Fruit fly (Drosophila melanogaster) whole organism, embryonic: Measurements from ENCODE around the gene Tango9.

Source experiments
- ATbp ChIP-seq: fragments of 200-800 bp; sonication (Bioruptor generic); optimal IDR thresholded peaks from 2 replicates; lab custom pipeline; 2017; ENCODE audit warnings: missing biosample characterization, mild to moderate bottlenecking, missing genetic modification characterization, missing genetic modification reagents
- Aef1 ChIP-seq: fragments of 200-800 bp; sonication (Bioruptor generic); IDR thresholded peaks from 3 replicates; pipeline ENCODE4 v1.3.6; 2022; ENCODE audit warnings: missing biosample characterization, missing genetic modification characterization
- B-H1 ChIP-seq: fragments of 200-800 bp; sonication (Bioruptor generic); IDR thresholded peaks from 3 replicates; pipeline ENCODE4 v1.3.6; 2022; ENCODE audit warnings: missing biosample characterization, missing genetic modification characterization
- CG11398 ChIP-seq: fragments of 200-800 bp; sonication (Bioruptor generic); optimal IDR thresholded peaks from 2 replicates; lab custom pipeline; 2016; ENCODE audit warnings: missing biosample characterization, missing genetic modification characterization
- CG11560 ChIP-seq: fragments of 200-800 bp; sonication (Bioruptor generic); IDR thresholded peaks from 3 replicates; pipeline ENCODE4 v1.3.6; 2022; ENCODE audit warnings: missing biosample characterization, missing genetic modification characterization
- CG12236 ChIP-seq: fragments of 200-800 bp; sonication (Bioruptor generic); optimal IDR thresholded peaks from 2 replicates; lab custom pipeline; 2016; ENCODE audit warnings: missing biosample characterization, missing genetic modification characterization
- CG16863 ChIP-seq: fragments of 200-800 bp; sonication (Bioruptor generic); optimal IDR thresholded peaks from 3 replicates; lab custom pipeline; 2016; ENCODE audit warnings: missing biosample characterization, missing genetic modification characterization
- CG17186 ChIP-seq: fragments of 200-800 bp; sonication (Bioruptor generic); optimal IDR thresholded peaks from 3 replicates; lab custom pipeline; 2017; ENCODE audit warnings: missing biosample characterization, missing genetic modification reagents, missing genetic modification characterization
- CG2116 ChIP-seq: fragments of 200-800 bp; sonication (Bioruptor generic); optimal IDR thresholded peaks from 3 replicates; lab custom pipeline; 2018; ENCODE audit warnings: missing biosample characterization, mild to moderate bottlenecking, missing genetic modification characterization
- CG2678 ChIP-seq: fragments of 200-800 bp; sonication (Bioruptor generic); optimal IDR thresholded peaks from 3 replicates; lab custom pipeline; 2019; ENCODE audit warnings: missing biosample characterization, mild to moderate bottlenecking, missing genetic modification characterization, moderate library complexity
- CG32772 ChIP-seq: fragments of 200-800 bp; sonication (Bioruptor generic); IDR thresholded peaks from 2 replicates; pipeline ENCODE4 v1.3.6; 2022; ENCODE audit warnings: missing biosample characterization, missing genetic modification characterization
- CG43689 ChIP-seq: fragments of 200-800 bp; sonication (Bioruptor generic); IDR thresholded peaks from 2 replicates; pipeline ENCODE4 v1.3.6; 2022; ENCODE audit warnings: missing biosample characterization, missing genetic modification characterization
- CG6813 ChIP-seq: fragments of 200-800 bp; sonication (Bioruptor generic); optimal IDR thresholded peaks from 2 replicates; lab custom pipeline; 2017; ENCODE audit warnings: missing biosample characterization, missing genetic modification characterization, mild to moderate bottlenecking, moderate library complexity, missing genetic modification reagents
- CG7745 ChIP-seq: fragments of 200-800 bp; sonication (Bioruptor generic); optimal IDR thresholded peaks from 2 replicates; lab custom pipeline; 2018; ENCODE audit warnings: missing biosample characterization, mild to moderate bottlenecking, missing genetic modification characterization, moderate library complexity
- CG7786 ChIP-seq: fragments of 200-800 bp; sonication (Bioruptor generic); optimal IDR thresholded peaks from 2 replicates; lab custom pipeline; 2016; ENCODE audit warnings: missing biosample characterization, missing genetic modification characterization
- CG8281 ChIP-seq: fragments of 200-800 bp; sonication (Bioruptor generic); optimal IDR thresholded peaks from 2 replicates; lab custom pipeline; 2018; ENCODE audit warnings: missing biosample characterization, mild to moderate bottlenecking, missing genetic modification characterization, moderate library complexity
- CG9797 ChIP-seq: fragments of 200-800 bp; sonication (Bioruptor generic); optimal IDR thresholded peaks from 3 replicates; lab custom pipeline; 2018; ENCODE audit warnings: missing biosample characterization, mild to moderate bottlenecking, missing genetic modification characterization
- CkIIα-i1 ChIP-seq: fragments of 200-800 bp; sonication (Bioruptor generic); IDR thresholded peaks from 2 replicates; pipeline ENCODE4 v1.3.6; 2022; ENCODE audit warnings: missing biosample characterization, missing genetic modification characterization
- CoRest ChIP-seq: fragments of 200-800 bp; sonication (Bioruptor generic); optimal IDR thresholded peaks from 3 replicates; lab custom pipeline; 2018; ENCODE audit warnings: missing biosample characterization, mild to moderate bottlenecking, missing genetic modification characterization, moderate library complexity
- Dbx ChIP-seq: fragments of 200-800 bp; sonication (Bioruptor generic); IDR thresholded peaks from 3 replicates; pipeline ENCODE4 v1.3.6; 2022; ENCODE audit warnings: missing biosample characterization, missing genetic modification characterization
- Dek ChIP-seq: fragments of 200-800 bp; sonication (Bioruptor generic); optimal IDR thresholded peaks from 3 replicates; lab custom pipeline; 2019; ENCODE audit warnings: missing biosample characterization, mild to moderate bottlenecking, missing genetic modification characterization, moderate library complexity
- Eip74EF ChIP-seq, 2 experiments: fragments of 200-800 bp in 1 of 2; fragments of >200 bp in 1 of 2; sonication (Bioruptor generic) in 1 of 2; optimal IDR thresholded peaks; 2 replicates each; lab custom pipeline; 2017 to 2019; ENCODE audit warnings: missing biosample characterization in 2 of 2, missing genetic modification characterization in 2 of 2, mild to moderate bottlenecking in 1 of 2, moderate library complexity in 1 of 2
- H15 ChIP-seq: fragments of 200-800 bp; sonication (Bioruptor generic); IDR thresholded peaks from 3 replicates; pipeline ENCODE4 v1.3.6; 2022; ENCODE audit warnings: missing biosample characterization, missing genetic modification characterization
- H2.0 ChIP-seq: fragments of 200-800 bp; sonication (Bioruptor generic); IDR thresholded peaks from 2 replicates; pipeline ENCODE4 v1.3.6; 2022; ENCODE audit warnings: missing biosample characterization, missing genetic modification characterization
- Hr3 ChIP-seq: fragments of 200-800 bp; sonication (Bioruptor generic); optimal IDR thresholded peaks from 3 replicates; lab custom pipeline; 2016; ENCODE audit warnings: missing biosample characterization, missing genetic modification characterization
- Hr51 ChIP-seq, 2 experiments: fragments of 200-800 bp; sonication (Bioruptor generic); optimal IDR thresholded peaks; 2 replicates in 1 of 2; 3 replicates in 1 of 2; lab custom pipeline; 2016 to 2018; ENCODE audit warnings: missing biosample characterization in 2 of 2, missing genetic modification characterization in 2 of 2, mild to moderate bottlenecking in 1 of 2, moderate library complexity in 1 of 2
- Lhr ChIP-seq: fragments of 200-800 bp; sonication (Bioruptor generic); optimal IDR thresholded peaks from 3 replicates; lab custom pipeline; 2017; ENCODE audit warnings: mild to moderate bottlenecking, missing biosample characterization, missing genetic modification reagents, missing genetic modification characterization
- Med ChIP-seq: fragments of 200-800 bp; sonication (Bioruptor generic); peaks from one replicate; lab custom pipeline; 2016; ENCODE audit warnings: missing biosample characterization, missing genetic modification characterization, mild to moderate bottlenecking, inconsistent platforms, moderate library complexity
- Meics ChIP-seq: fragments of 200-800 bp; sonication (Bioruptor generic); optimal IDR thresholded peaks from 2 replicates; lab custom pipeline; 2017; ENCODE audit warnings: missing biosample characterization, mild to moderate bottlenecking, missing genetic modification characterization
- Mrtf ChIP-seq: fragments of 200-800 bp; sonication (Bioruptor generic); IDR thresholded peaks from 3 replicates; pipeline ENCODE4 v1.3.6; 2022; ENCODE audit warnings: missing biosample characterization, missing genetic modification characterization
- Opbp ChIP-seq: fragments of 200-800 bp; sonication (Bioruptor generic); IDR thresholded peaks from 3 replicates; pipeline ENCODE4 v1.3.6; 2022; ENCODE audit warnings: missing biosample characterization, missing genetic modification characterization; ENCODE audit not compliant: partially characterized antibody
- Side ChIP-seq: fragments of 200-800 bp; sonication (Bioruptor generic); optimal IDR thresholded peaks from 2 replicates; lab custom pipeline; 2016; ENCODE audit warnings: missing biosample characterization, missing genetic modification characterization
- Xbp1 ChIP-seq: fragments of 200-800 bp; sonication (Bioruptor generic); optimal IDR thresholded peaks from 3 replicates; lab custom pipeline; 2016; ENCODE audit warnings: missing biosample characterization, mild to moderate bottlenecking, missing genetic modification characterization
- Xrp1 ChIP-seq: fragments of 200-800 bp; sonication (Bioruptor generic); IDR thresholded peaks from 2 replicates; pipeline ENCODE4 v1.3.6; 2022; ENCODE audit warnings: missing biosample characterization, missing genetic modification characterization
- bcd ChIP-seq: fragments of 200-800 bp; sonication (Bioruptor generic); optimal IDR thresholded peaks from 2 replicates; lab custom pipeline; 2017; ENCODE audit warnings: missing biosample characterization, mild to moderate bottlenecking, missing genetic modification characterization
- chinmo ChIP-seq: fragments of 200-800 bp; sonication (Bioruptor generic); IDR thresholded peaks from 4 replicates; pipeline ENCODE4 v1.3.6; 2022; ENCODE audit warnings: missing biosample characterization, missing genetic modification characterization; ENCODE audit not compliant: partially characterized antibody
- eve ChIP-seq, 2 experiments: fragments of >200 bp; optimal IDR thresholded peaks; 2 replicates each; lab custom pipeline; 2017; ENCODE audit warnings: missing biosample characterization in 2 of 2, missing genetic modification characterization in 2 of 2
- exex ChIP-seq: fragments of 200-800 bp; sonication (Bioruptor generic); optimal IDR thresholded peaks from 4 replicates; lab custom pipeline; 2018; ENCODE audit warnings: missing biosample characterization, mild to moderate bottlenecking, missing genetic modification characterization, moderate library complexity
- gcm ChIP-seq: fragments of 200-800 bp; sonication (Bioruptor generic); optimal IDR thresholded peaks from 2 replicates; lab custom pipeline; 2019; ENCODE audit warnings: missing biosample characterization, mild to moderate bottlenecking, missing genetic modification characterization, moderate library complexity
- mirr ChIP-seq: fragments of 200-800 bp; sonication (Bioruptor generic); optimal IDR thresholded peaks from 3 replicates; lab custom pipeline; 2018; ENCODE audit warnings: missing biosample characterization, mild to moderate bottlenecking, missing genetic modification characterization
- pfk ChIP-seq: fragments of 200-800 bp; sonication (Bioruptor generic); optimal IDR thresholded peaks from 2 replicates; lab custom pipeline; 2018; ENCODE audit warnings: missing biosample characterization, mild to moderate bottlenecking, missing genetic modification characterization, moderate library complexity
- pho ChIP-seq: fragments of 200-800 bp; sonication (Bioruptor generic); optimal IDR thresholded peaks from 2 replicates; lab custom pipeline; 2016; ENCODE audit warnings: missing biosample characterization, missing genetic modification characterization
- phol ChIP-seq: fragments of 200-800 bp; sonication (Bioruptor generic); optimal IDR thresholded peaks from 3 replicates; lab custom pipeline; 2018; ENCODE audit warnings: missing biosample characterization, mild to moderate bottlenecking, missing genetic modification characterization, moderate library complexity
- pita ChIP-seq: fragments of 200-800 bp; sonication (Bioruptor generic); optimal IDR thresholded peaks from 2 replicates; lab custom pipeline; 2017; ENCODE audit warnings: missing biosample characterization, mild to moderate bottlenecking, missing genetic modification characterization
- psq ChIP-seq: fragments of 200-800 bp; sonication (Bioruptor generic); optimal IDR thresholded peaks from 2 replicates; lab custom pipeline; 2017; ENCODE audit warnings: missing biosample characterization, missing genetic modification characterization
- shn ChIP-seq: fragments of 200-800 bp; sonication (Bioruptor generic); optimal IDR thresholded peaks from 3 replicates; lab custom pipeline; 2016; ENCODE audit warnings: missing biosample characterization, missing genetic modification characterization
- sob ChIP-seq: fragments of 200-800 bp; sonication (Bioruptor generic); IDR thresholded peaks from 2 replicates; pipeline ENCODE4 v1.3.6; 2022; ENCODE audit warnings: missing biosample characterization, missing genetic modification characterization
- toy ChIP-seq: fragments of 200-800 bp; sonication (Bioruptor generic); IDR thresholded peaks from 2 replicates; pipeline ENCODE4 v1.3.6; 2022; ENCODE audit warnings: missing biosample characterization, missing genetic modification characterization
- trh ChIP-seq: fragments of 200-800 bp; sonication (Bioruptor generic); optimal IDR thresholded peaks from 2 replicates; lab custom pipeline; 2016; ENCODE audit warnings: missing biosample characterization, missing genetic modification characterization
- ttk ChIP-seq: fragments of 200-800 bp; sonication (Bioruptor generic); IDR thresholded peaks from 2 replicates; pipeline ENCODE4 v2.1.2; 2022; ENCODE audit warnings: missing biosample characterization, missing genetic modification characterization

Tango9 gene

dm6 chr3R:11992934-11993670 lies 18.4 kb upstream of the Tango9 start, which contains the start of gene mfas (continued):
- TF ChIP-seq CG2678 (tag; lab: Kevin White, UChicago), result no peak
- no peak for TF ChIP-seq Xbp1 (GFP tag; lab: Kevin White, UChicago)
- TF ChIP-seq CG32772, result no peak
- TF ChIP-seq CG7745, result no peak
- TF ChIP-seq mirr, result peak; percentile 29
- TF ChIP-seq CG17186, result no peak
- TF ChIP-seq Hr3 (GFP tag; lab: Kevin White, UChicago), result no peak
- TF ChIP-seq Meics (GFP tag; lab: Kevin White, UChicago), result no peak
- no peak for TF ChIP-seq CG7786 (GFP tag; lab: Kevin White, UChicago)
- peak; percentile 12; the same call in 1 of the 3 replicates for TF ChIP-seq Dbx (GFP tag; lab: Robert Waterston, UW)
- no peak for TF ChIP-seq CoRest
- no peak for TF ChIP-seq CG8281 (tag; lab: Kevin White, UChicago)
- TF ChIP-seq Aef1 (GFP tag; lab: Robert Waterston, UW), result no peak
- no peak for TF ChIP-seq pho (GFP tag; lab: Kevin White, UChicago)
- peak; percentile 54 for TF ChIP-seq CG6813
- no peak for TF ChIP-seq CG11560 (tag; lab: Robert Waterston, UW)
- no peak for TF ChIP-seq trh (GFP tag; lab: Kevin White, UChicago)
- no peak for TF ChIP-seq Hr51 (GFP tag; optimal IDR thresholded peaks at IDR 0.05; lab: Kevin White, UChicago)
- TF ChIP-seq sob (GFP tag; lab: Robert Waterston, UW), result no peak
- TF ChIP-seq Lhr, result no peak
- TF ChIP-seq exex, result no peak
- no peak for TF ChIP-seq Opbp (GFP tag; lab: Robert Waterston, UW)
- TF ChIP-seq CG12236, result no peak
- TF ChIP-seq CG16863 (GFP tag; lab: Kevin White, UChicago), result no peak
- TF ChIP-seq CG11398 (GFP tag; lab: Kevin White, UChicago), result no peak
- no peak for TF ChIP-seq H2.0 (GFP tag; lab: Robert Waterston, UW)
- TF ChIP-seq eve (GFP tag; optimal IDR thresholded peaks at IDR 0.05; lab: Kevin White, UChicago), result no peak
- no peak for TF ChIP-seq toy (GFP tag; lab: Robert Waterston, UW)
- TF ChIP-seq CkIIα-i1 (GFP tag; lab: Robert Waterston, UW), result no peak
- peak; percentile 10 for TF ChIP-seq pfk (GFP tag; lab: Kevin White, UChicago)
- TF ChIP-seq psq (GFP tag; lab: Kevin White, UChicago), result no peak
- no peak for TF ChIP-seq H15 (GFP tag; lab: Robert Waterston, UW)
- no peak for TF ChIP-seq CG2116 (GFP tag; lab: Kevin White, UChicago)
- TF ChIP-seq pita (GFP tag; lab: Kevin White, UChicago), result no peak
- TF ChIP-seq CG43689, result no peak
- no peak for TF ChIP-seq phol
- TF ChIP-seq Dek (tag; lab: Kevin White, UChicago), result no peak
- TF ChIP-seq bcd (GFP tag; lab: Kevin White, UChicago), result no peak
- TF ChIP-seq shn (GFP tag; lab: Kevin White, UChicago), result no peak
- peak; percentile 16 for TF ChIP-seq Xrp1 (GFP tag; lab: Robert Waterston, UW)
- TF ChIP-seq Med (GFP tag; lab: Kevin White, UChicago), result peak; percentile 84
- TF ChIP-seq Side (GFP tag; lab: Kevin White, UChicago), result peak; percentile 19
- TF ChIP-seq chinmo (GFP tag; lab: Robert Waterston, UW), result peak; percentile 81; the same call in 2 of the 4 replicates
- TF ChIP-seq CG9797 (GFP tag; lab: Kevin White, UChicago), result no peak
- TF ChIP-seq B-H1 (GFP tag; lab: Robert Waterston, UW), result no peak
- TF ChIP-seq gcm (GFP tag; lab: Kevin White, UChicago), result peak; percentile 80
- no peak for TF ChIP-seq ttk (GFP tag; lab: Robert Waterston, UW)
- no peak for TF ChIP-seq Eip74EF (GFP tag; optimal IDR thresholded peaks at IDR 0.05; lab: Kevin White, UChicago)
- TF ChIP-seq ATbp, result peak; percentile 72
- no peak for TF ChIP-seq Mrtf (GFP tag; lab: Robert Waterston, UW)
